Worm (Caenorhabditis elegans): Measurements from ENCODE around the gene R04B5.11.

- TF ChIP-seq klf-2 (GFP tag; conservative IDR thresholded peaks at IDR 0.05) (no peak), med-1 (GFP tag; optimal IDR thresholded peaks at IDR 0.05; ENCODE audit: insufficient read depth) (no peak), T22C8.4 (GFP tag; IDR thresholded peaks at IDR 0.05) (no peak), ref-1 (GFP tag; conservative IDR thresholded peaks at IDR 0.05) (no peak), cog-1 (tag; optimal IDR thresholded peaks at IDR 0.05) (no peak), flt-1 (GFP tag; IDR thresholded peaks at IDR 0.05) (no peak), ztf-23 (GFP tag; IDR thresholded peaks at IDR 0.05) (no peak), tab-1 (GFP tag; IDR thresholded peaks at IDR 0.05) (no peak)
Measured at ce11 chrV:10094374-10094773, 3.3 kb upstream of the R04B5.11 start, which contains the start of gene srd-49.
